Worm (Caenorhabditis elegans) whole organism, L1 larva: ENCODE data around the gene vmo-1.

Experiments
- aha-1 ChIP-seq: fragments of 150-350 bp; optimal IDR thresholded peaks from 2 replicates; lab custom pipeline; 2014; ENCODE audit warnings: missing biosample characterization, missing genetic modification characterization
- alr-1 ChIP-seq: fragments of 200-800 bp; sonication (Bioruptor generic); optimal IDR thresholded peaks from 2 replicates; lab custom pipeline; 2018; ENCODE audit warnings: borderline replicate concordance, mild to moderate bottlenecking, missing genetic modification characterization, missing compliant biosample characterization
- ama-1 ChIP-seq: fragments of 150-350 bp; optimal IDR thresholded peaks from 2 replicates; lab custom pipeline; 2014
- blmp-1 ChIP-seq: fragments of 150-350 bp; optimal IDR thresholded peaks from 2 replicates; lab custom pipeline; 2014; ENCODE audit warnings: missing biosample characterization, missing genetic modification characterization
- ceh-82 ChIP-seq, 3 experiments: fragments of 150-350 bp in 1 of 3; sonication (generic microtip) in 2 of 3; optimal IDR thresholded peaks; 2 replicates each; lab custom pipeline; 2014 to 2017; ENCODE audit warnings: missing biosample characterization in 3 of 3, missing genetic modification characterization in 3 of 3
- ceh-88 ChIP-seq: fragments of 200-800 bp; sonication (Bioruptor generic); IDR thresholded peaks from 2 replicates; pipeline ENCODE4 v1.3.6; 2022; ENCODE audit warnings: missing genetic modification characterization, missing compliant biosample characterization
- dpl-1 ChIP-seq, 3 experiments: fragments of 150-350 bp in 2 of 3; sonication (generic microtip) in 1 of 3; optimal IDR thresholded peaks; 2 replicates each; lab custom pipeline; 2014 to 2017; ENCODE audit warnings: missing biosample characterization in 3 of 3, missing genetic modification characterization in 3 of 3, missing genetic modification reagents in 3 of 3
- efl-1 ChIP-seq, 4 experiments: fragments of 150-350 bp; optimal IDR thresholded peaks in 3 of 4; peaks in 1 of 4; 1 replicate in 1 of 4; 2 replicates in 3 of 4; lab custom pipeline; 2014; ENCODE audit warnings: missing biosample characterization in 2 of 4, missing genetic modification characterization in 2 of 4, missing genetic modification reagents in 2 of 4
- efl-3 ChIP-seq: fragments of 200-800 bp; sonication (Bioruptor generic); optimal IDR thresholded peaks from 2 replicates; lab custom pipeline; 2018; ENCODE audit warnings: mild to moderate bottlenecking, missing genetic modification characterization, missing compliant biosample characterization
- egl-27 ChIP-seq, 2 experiments: fragments of 150-350 bp in 1 of 2; sonication (generic microtip); optimal IDR thresholded peaks; 3 replicates each; lab custom pipeline; 2017 to 2018; ENCODE audit warnings: missing biosample characterization in 2 of 2, missing genetic modification characterization in 2 of 2, missing genetic modification reagents in 2 of 2
- elt-2 ChIP-seq: sonication (generic microtip); optimal IDR thresholded peaks from 2 replicates; lab custom pipeline; 2016; ENCODE audit warnings: missing genetic modification characterization, mild to moderate bottlenecking, inconsistent platforms, missing compliant biosample characterization, missing genetic modification reagents
- elt-3 ChIP-seq, 6 experiments: fragments of 150-350 bp in 1 of 6; sonication (generic microtip); optimal IDR thresholded peaks; 2 replicates each; lab custom pipeline; 2017 to 2018; ENCODE audit warnings: missing biosample characterization in 6 of 6, missing genetic modification characterization in 6 of 6, inconsistent platforms in 1 of 6
- ets-5 ChIP-seq: fragments of 200-800 bp; sonication (Bioruptor generic); IDR thresholded peaks from 2 replicates; pipeline ENCODE4 v1.3.6; 2022; ENCODE audit warnings: missing genetic modification characterization, missing compliant biosample characterization
- fkh-8 ChIP-seq: sonication (generic microtip); optimal IDR thresholded peaks from 2 replicates; lab custom pipeline; 2016; ENCODE audit warnings: mild to moderate bottlenecking, missing genetic modification characterization, missing compliant biosample characterization
- fos-1 ChIP-seq: fragments of 150-350 bp; optimal IDR thresholded peaks from 2 replicates; lab custom pipeline; 2014; ENCODE audit warnings: missing biosample characterization, missing genetic modification characterization
- irx-1 ChIP-seq: sonication (generic microtip); optimal IDR thresholded peaks from 2 replicates; lab custom pipeline; 2016; ENCODE audit warnings: missing genetic modification characterization, missing compliant biosample characterization
- isw-1 ChIP-seq: fragments of 200-800 bp; sonication (Bioruptor generic); IDR thresholded peaks from 2 replicates; pipeline ENCODE4 v1.3.6; 2022; ENCODE audit warnings: missing genetic modification characterization, missing compliant biosample characterization
- jun-1 ChIP-seq: fragments of 150-350 bp; optimal IDR thresholded peaks from 2 replicates; lab custom pipeline; 2014; ENCODE audit warnings: missing biosample characterization, missing genetic modification reagents, missing genetic modification characterization
- lin-35 ChIP-seq, 2 experiments: fragments of 150-350 bp; optimal IDR thresholded peaks; 2 replicates each; lab custom pipeline; 2014; ENCODE audit warnings: missing biosample characterization in 2 of 2, missing genetic modification characterization in 2 of 2, missing genetic modification reagents in 2 of 2
- lir-3 ChIP-seq: sonication (generic microtip); optimal IDR thresholded peaks from 2 replicates; lab custom pipeline; 2016; ENCODE audit warnings: mild to moderate bottlenecking, missing genetic modification characterization, moderate library complexity, missing compliant biosample characterization; ENCODE audit not compliant: poor library complexity
- mdl-1 ChIP-seq, 2 experiments: fragments of 150-350 bp; optimal IDR thresholded peaks; 2 replicates each; lab custom pipeline; 2014 to 2017; ENCODE audit warnings: missing biosample characterization in 2 of 2, missing genetic modification characterization in 2 of 2, inconsistent platforms in 1 of 2
- mef-2 ChIP-seq: fragments of 150-350 bp; optimal IDR thresholded peaks from 2 replicates; lab custom pipeline; 2014; ENCODE audit warnings: missing biosample characterization, missing genetic modification characterization
- nhr-11 ChIP-seq: fragments of 150-350 bp; optimal IDR thresholded peaks from 2 replicates; lab custom pipeline; 2014; ENCODE audit warnings: missing biosample characterization, missing genetic modification characterization
- nhr-20 ChIP-seq: sonication (generic microtip); optimal IDR thresholded peaks from 2 replicates; lab custom pipeline; 2016; ENCODE audit warnings: mild to moderate bottlenecking, missing genetic modification characterization, missing compliant biosample characterization
- nhr-237 ChIP-seq: fragments of 150-350 bp; optimal IDR thresholded peaks from 2 replicates; lab custom pipeline; 2014; ENCODE audit warnings: missing biosample characterization, missing genetic modification characterization
- nhr-47 ChIP-seq: sonication (generic microtip); optimal IDR thresholded peaks from 2 replicates; lab custom pipeline; 2016; ENCODE audit warnings: mild to moderate bottlenecking, missing genetic modification characterization, moderate library complexity, missing compliant biosample characterization
- nhr-77 ChIP-seq: fragments of 150-350 bp; optimal IDR thresholded peaks from 2 replicates; lab custom pipeline; 2014; ENCODE audit warnings: missing biosample characterization, missing genetic modification characterization
- nhr-90 ChIP-seq: sonication (generic microtip); optimal IDR thresholded peaks from 2 replicates; lab custom pipeline; 2016; ENCODE audit warnings: mild to moderate bottlenecking, missing genetic modification characterization, missing compliant biosample characterization; ENCODE audit not compliant: poor library complexity
- pag-3 ChIP-seq: sonication (generic microtip); optimal IDR thresholded peaks from 2 replicates; lab custom pipeline; 2017; ENCODE audit warnings: missing genetic modification characterization, mild to moderate bottlenecking, missing compliant biosample characterization, antibody characterized with exemption, borderline replicate concordance; ENCODE audit not compliant: insufficient read depth
- skn-1 ChIP-seq: fragments of 150-350 bp; optimal IDR thresholded peaks from 2 replicates; lab custom pipeline; 2014; ENCODE audit warnings: missing biosample characterization, missing genetic modification characterization
- snu-23 ChIP-seq: sonication (generic microtip); optimal IDR thresholded peaks from 2 replicates; lab custom pipeline; 2016; ENCODE audit warnings: missing genetic modification characterization, missing compliant biosample characterization
- sox-4 ChIP-seq: sonication (generic microtip); optimal IDR thresholded peaks from 2 replicates; lab custom pipeline; 2016; ENCODE audit warnings: missing genetic modification characterization, missing compliant biosample characterization
- tbx-2 ChIP-seq: sonication (generic microtip); optimal IDR thresholded peaks from 2 replicates; lab custom pipeline; 2016; ENCODE audit warnings: missing genetic modification characterization, missing compliant biosample characterization
- tlp-1 ChIP-seq: fragments of 150-350 bp; optimal IDR thresholded peaks from 2 replicates; lab custom pipeline; 2014; ENCODE audit warnings: missing biosample characterization, missing genetic modification characterization
- unc-30 ChIP-seq: sonication (generic microtip); optimal IDR thresholded peaks from 2 replicates; lab custom pipeline; 2017; ENCODE audit warnings: missing biosample characterization, missing genetic modification characterization
- unc-86 ChIP-seq: sonication (generic microtip); optimal IDR thresholded peaks from 2 replicates; lab custom pipeline; 2016; ENCODE audit warnings: missing genetic modification characterization, missing compliant biosample characterization
- vab-15 ChIP-seq: sonication (generic microtip); optimal IDR thresholded peaks from 2 replicates; lab custom pipeline; 2017; ENCODE audit warnings: missing genotype, mild to moderate bottlenecking, missing genetic modification characterization, missing compliant biosample characterization
- zag-1 ChIP-seq: fragments of 150-350 bp; optimal IDR thresholded peaks from 2 replicates; lab custom pipeline; 2014; ENCODE audit warnings: missing biosample characterization, missing genetic modification characterization
- zip-4 ChIP-seq: fragments of 200-800 bp; sonication (Bioruptor generic); optimal IDR thresholded peaks from 2 replicates; lab custom pipeline; 2018; ENCODE audit warnings: mild to moderate bottlenecking, missing genetic modification characterization, moderate library complexity, missing compliant biosample characterization

vmo-1 gene

ce11 chrV:20580511-20581040, 27.7 kb upstream of the vmo-1 start, which contains the start of gene F26F2.7 (continued):
- peak; percentile 65 to 81 (median 79) for TF ChIP-seq dpl-1 (GFP tag; optimal IDR thresholded peaks at IDR 0.05; lab: Kevin White, UChicago)
- TF ChIP-seq sox-4 = peak; percentile 75
- TF ChIP-seq jun-1 (tag; lab: Kevin White, UChicago) = peak; percentile 40
- no peak for TF ChIP-seq ets-5 (GFP tag; lab: Robert Waterston, UW)
- TF ChIP-seq unc-30 = no peak
- peak; percentile 93 for TF ChIP-seq nhr-47 (tag; lab: Kevin White, UChicago)
- peak; percentile 28 for TF ChIP-seq fos-1
- peak; percentile 72 for TF ChIP-seq zip-4 (GFP tag; lab: Kevin White, UChicago)
- TF ChIP-seq snu-23 (GFP tag; lab: Kevin White, UChicago) = peak; percentile 90
- no peak for TF ChIP-seq pag-3
- peak; percentile 61 to 80 (median 70) for TF ChIP-seq ceh-82 (tag; optimal IDR thresholded peaks at IDR 0.05; lab: Kevin White, UChicago)
- TF ChIP-seq nhr-11 = peak; percentile 69
- peak; percentile 11 for TF ChIP-seq blmp-1
- peak; percentile 88 for TF ChIP-seq nhr-20 (tag; lab: Kevin White, UChicago)
- TF ChIP-seq nhr-237 (tag; lab: Kevin White, UChicago) = no peak
- peak; percentile 57 for TF ChIP-seq skn-1 (tag; lab: Kevin White, UChicago)
- TF ChIP-seq vab-15 (tag; lab: Kevin White, UChicago) = no peak
- peak; percentile 29 for TF ChIP-seq aha-1 (tag; lab: Kevin White, UChicago)
- TF ChIP-seq mef-2 (tag; lab: Kevin White, UChicago) = peak; percentile 23
- TF ChIP-seq tlp-1 (tag; lab: Kevin White, UChicago) = no peak
- TF ChIP-seq egl-27 (tag; optimal IDR thresholded peaks at IDR 0.05; lab: Kevin White, UChicago) = no peak
- peak in 1 of 2 experiments; percentile 88 for TF ChIP-seq mdl-1 (tag; optimal IDR thresholded peaks at IDR 0.05; lab: Kevin White, UChicago)
- no peak for TF ChIP-seq zag-1 (tag; lab: Kevin White, UChicago)
- peak; percentile 79 for TF ChIP-seq unc-86 (tag; lab: Kevin White, UChicago)
- TF ChIP-seq isw-1 = peak; percentile 65
- TF ChIP-seq ama-1 (lab: Kevin White, UChicago) = no peak
- TF ChIP-seq elt-3 (tag; optimal IDR thresholded peaks at IDR 0.05; lab: Kevin White, UChicago) = peak in 2 of 6 experiments; percentile 33 to 66
- TF ChIP-seq tbx-2 = peak; percentile 89
- TF ChIP-seq lin-35 (GFP tag; optimal IDR thresholded peaks at IDR 0.05; lab: Kevin White, UChicago) = peak; percentile 76 to 84
- TF ChIP-seq elt-2 (tag; lab: Kevin White, UChicago) = peak; percentile 81
- peak; percentile 90 for TF ChIP-seq nhr-90 (tag; lab: Kevin White, UChicago)
- no peak for TF ChIP-seq lir-3 (tag; lab: Kevin White, UChicago)

- no peak for TF ChIP-seq skn-1 (tag; lab: Kevin White, UChicago)
- TF ChIP-seq efl-1 (optimal IDR thresholded peaks at IDR 0.05; lab: Kevin White, UChicago) = no peak
- TF ChIP-seq efl-1 (GFP tag; optimal IDR thresholded peaks at IDR 0.05 in 1 of 2; lab: Kevin White, UChicago) = peak in 1 of 2 experiments; percentile 66
- TF ChIP-seq irx-1 (tag; lab: Kevin White, UChicago) = no peak
- TF ChIP-seq, all 84 proteins: peak for 1
These were observed 26.7 kb upstream of the vmo-1 start, which contains the start of gene F26F2.8 for ce11 chrV:20579534-20579933. F26F2.8 (plus strand) TSS chrV:20579546.

ce11 chrV:20574872-20575271, 22.0 kb upstream of the vmo-1 start:
- TF ChIP-seq snu-23 (GFP tag; lab: Kevin White, UChicago) = no peak
- TF ChIP-seq nhr-20 (tag; lab: Kevin White, UChicago) = no peak
- TF ChIP-seq nhr-237 (tag; lab: Kevin White, UChicago) = no peak
- no peak for TF ChIP-seq fkh-8 (tag; lab: Kevin White, UChicago)
- TF ChIP-seq nhr-77 (tag; lab: Kevin White, UChicago) = no peak
- TF ChIP-seq alr-1 (tag; lab: Kevin White, UChicago) = no peak
- TF ChIP-seq efl-3 (GFP tag; lab: Kevin White, UChicago) = no peak
- TF ChIP-seq ceh-88 (GFP tag; lab: Robert Waterston, UW) = no peak
- TF ChIP-seq, all 84 proteins: peak for 0
